Worm (Caenorhabditis elegans) whole organism, young adult: ENCODE measurements around the gene clec-181.

Experiments
- F49E8.2 ChIP-seq: sonication (generic microtip); optimal IDR thresholded peaks from 3 replicates; lab custom pipeline; 2017; ENCODE audit warnings: missing genetic modification characterization, mild to moderate bottlenecking, missing compliant biosample characterization, antibody characterized with exemption, moderate library complexity; ENCODE audit not compliant: insufficient read depth
- F52B5.7 ChIP-seq: sonication (generic microtip); optimal IDR thresholded peaks from 2 replicates; lab custom pipeline; 2016; ENCODE audit warnings: mild to moderate bottlenecking, missing genetic modification characterization, missing compliant biosample characterization
- Y67H2A.10 ChIP-seq: fragments of 200-800 bp; sonication (Bioruptor generic); conservative IDR thresholded peaks from 2 replicates; pipeline ENCODE4 v1.3.6; 2022; ENCODE audit warnings: missing genetic modification reagents, missing genetic modification characterization, missing compliant biosample characterization
- akir-1 ChIP-seq: fragments of 200-800 bp; sonication (Bioruptor generic); optimal IDR thresholded peaks from 2 replicates; lab custom pipeline; 2018; ENCODE audit warnings: mild to moderate bottlenecking, missing genetic modification characterization, moderate library complexity, missing compliant biosample characterization
- ama-1 ChIP-seq, 3 experiments: fragments of 150-350 bp in 1 of 3; sonication (generic microtip) in 2 of 3; optimal IDR thresholded peaks; 2 replicates each; lab custom pipeline; 2014 to 2018; ENCODE audit warnings: missing biosample characterization in 2 of 3, missing genetic modification characterization in 2 of 3, missing genetic modification reagents in 2 of 3
- him-1 ChIP-seq: sonication (generic microtip); optimal IDR thresholded peaks from 2 replicates; lab custom pipeline; 2016; ENCODE audit warnings: missing genotype, missing genetic modification reagents, missing genetic modification characterization, missing compliant biosample characterization
- hmg-1.2 ChIP-seq: fragments of 200-800 bp; sonication (Bioruptor generic); IDR thresholded peaks from 2 replicates; pipeline ENCODE4 v1.3.6; 2022; ENCODE audit warnings: missing genetic modification reagents, missing genetic modification characterization, missing compliant biosample characterization
- let-526 ChIP-seq: fragments of 200-800 bp; sonication (Bioruptor generic); IDR thresholded peaks from 2 replicates; pipeline ENCODE4 v1.3.6; 2022; ENCODE audit warnings: missing genetic modification reagents, missing genetic modification characterization, missing compliant biosample characterization
- nfya-1 ChIP-seq: sonication (generic microtip); optimal IDR thresholded peaks from 2 replicates; lab custom pipeline; 2017; ENCODE audit warnings: antibody characterized with exemption, missing compliant biosample characterization, missing genetic modification characterization, borderline replicate concordance; ENCODE audit not compliant: insufficient read depth
- nfya-2 ChIP-seq: fragments of 200-800 bp; sonication (Bioruptor generic); IDR thresholded peaks from 2 replicates; pipeline ENCODE4 v1.3.6; 2022; ENCODE audit warnings: missing genetic modification reagents, missing genetic modification characterization, missing compliant biosample characterization
- nhr-80 ChIP-seq: sonication (generic microtip); optimal IDR thresholded peaks from 2 replicates; lab custom pipeline; 2016; ENCODE audit warnings: missing genetic modification characterization, missing compliant biosample characterization
- nhr-90 ChIP-seq: sonication (generic microtip); optimal IDR thresholded peaks from 2 replicates; lab custom pipeline; 2016; ENCODE audit warnings: missing genotype, mild to moderate bottlenecking, missing genetic modification characterization, missing compliant biosample characterization
- pha-4 ChIP-seq: fragments of 150-350 bp; sonication (generic microtip); optimal IDR thresholded peaks from 2 replicates; lab custom pipeline; 2014; ENCODE audit warnings: missing biosample characterization, missing genetic modification reagents, missing genetic modification characterization
- snpc-4 ChIP-seq, 5 experiments: fragments of 150-350 bp in 1 of 5; sonication (generic microtip) in 4 of 5; optimal IDR thresholded peaks; 2 replicates each; lab custom pipeline; 2014 to 2018; ENCODE audit warnings: missing genetic modification characterization in 5 of 5, missing biosample characterization in 3 of 5, antibody characterized with exemption in 2 of 5, mild to moderate bottlenecking in 2 of 5, missing compliant biosample characterization in 2 of 5, missing genotype in 2 of 5, moderate library complexity in 2 of 5, missing genetic modification reagents in 1 of 5

DNA sequence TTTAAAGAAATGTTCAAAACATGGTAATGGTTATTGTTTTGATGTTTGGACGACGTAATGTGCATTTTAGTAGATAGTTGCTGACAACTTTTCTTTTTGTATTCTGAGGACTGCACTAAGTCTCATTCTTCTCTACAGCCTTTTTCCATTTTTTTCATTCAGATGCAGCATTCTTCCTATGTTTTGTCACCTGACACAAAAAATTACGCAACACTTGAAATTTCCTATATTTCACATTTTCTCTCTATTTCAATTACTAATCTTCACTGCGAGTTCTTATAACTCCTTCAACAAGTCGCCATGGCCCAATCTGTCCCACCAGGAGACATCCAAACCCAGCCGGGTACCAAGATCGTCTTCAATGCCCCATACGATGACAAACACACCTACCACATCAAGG is 24.7 kb upstream of the clec-181 start, which contains the start of gene Y59H11AM.1:
- TF ChIP-seq let-526 (GFP tag; lab: Robert Waterston, UW): no peak
- TF ChIP-seq nfya-1 (tag; lab: Kevin White, UChicago): no peak
- TF ChIP-seq him-1 (tag; lab: Kevin White, UChicago): no peak
- TF ChIP-seq hmg-1.2 (GFP tag; lab: Robert Waterston, UW): no peak
- no peak for TF ChIP-seq F52B5.7 (tag; lab: Kevin White, UChicago)
- no peak for TF ChIP-seq ama-1 (optimal IDR thresholded peaks at IDR 0.05; lab: Kevin White, UChicago)
- TF ChIP-seq ama-1 (GFP tag; optimal IDR thresholded peaks at IDR 0.05; lab: Kevin White, UChicago): no peak
- TF ChIP-seq snpc-4 (GFP tag; optimal IDR thresholded peaks at IDR 0.05; lab: Kevin White, UChicago): no peak
- TF ChIP-seq snpc-4 (tag; optimal IDR thresholded peaks at IDR 0.05; lab: Kevin White, UChicago): no peak
- TF ChIP-seq pha-4 (tag; lab: Kevin White, UChicago): no peak
- TF ChIP-seq nfya-2 (GFP tag; lab: Robert Waterston, UW): no peak
- no peak for TF ChIP-seq akir-1
- no peak for TF ChIP-seq nhr-80 (tag; lab: Kevin White, UChicago)
- TF ChIP-seq Y67H2A.10 (GFP tag; lab: Robert Waterston, UW): no peak
- no peak for TF ChIP-seq nhr-90 (tag; lab: Kevin White, UChicago)
- TF ChIP-seq F49E8.2 (tag; lab: Kevin White, UChicago): no peak
